Worm (Caenorhabditis elegans): ENCODE data around the gene sod-5.

sod-5 gene

DNA sequence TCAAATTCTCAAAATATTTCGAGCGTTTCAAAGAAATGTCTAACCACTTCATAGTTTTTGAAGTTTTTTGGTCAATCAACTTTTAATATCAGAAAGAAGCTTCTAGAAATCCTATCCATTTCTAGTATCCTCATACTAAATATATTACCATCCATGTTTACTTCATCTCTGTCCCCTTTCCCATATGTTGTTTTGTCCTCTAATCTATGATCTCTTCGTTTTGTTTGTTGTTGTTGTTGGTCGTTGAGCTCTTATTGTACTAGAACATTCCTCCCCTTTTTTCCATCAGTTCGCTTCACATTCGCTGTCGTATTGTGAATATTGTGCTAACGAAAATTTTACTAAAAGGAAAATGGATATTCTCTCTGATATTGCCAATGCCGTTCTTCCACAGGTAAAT is at the start of gene sod-5:
TSS of gene sod-5 (plus strand) at position 301 of the 400 bp plus-strand sequence.
- no peak for TF ChIP-seq F57C9.4 (tag; optimal IDR thresholded peaks at IDR 0.05)
- no peak for TF ChIP-seq madf-3 (GFP tag; IDR thresholded peaks at IDR 0.05)
- TF ChIP-seq bed-2 (GFP tag; IDR thresholded peaks at IDR 0.05): no peak
- no peak for TF ChIP-seq ets-4 (GFP tag; optimal IDR thresholded peaks at IDR 0.05)
- TF ChIP-seq nhr-179 (tag; optimal IDR thresholded peaks at IDR 0.05): no peak
- TF ChIP-seq nhr-80 (tag; optimal IDR thresholded peaks at IDR 0.05): no peak
- TF ChIP-seq snpc-1.3 (tag; optimal IDR thresholded peaks at IDR 0.05; ENCODE audit: insufficient read depth): no peak
- TF ChIP-seq ccch-3 (GFP tag; optimal IDR thresholded peaks at IDR 0.05): no peak
- no peak for TF ChIP-seq hlh-12 (tag; optimal IDR thresholded peaks at IDR 0.05)
- no peak for TF ChIP-seq F22D6.2 (tag; optimal IDR thresholded peaks at IDR 0.05)
- TF ChIP-seq F33H1.4 (GFP tag; IDR thresholded peaks at IDR 0.05): no peak
- TF ChIP-seq ceh-100 (GFP tag; IDR thresholded peaks at IDR 0.05): no peak
- no peak for TF ChIP-seq mcd-1 (GFP tag; IDR thresholded peaks at IDR 0.05)
- TF ChIP-seq lin-40 (tag; optimal IDR thresholded peaks at IDR 0.05): no peak
- TF ChIP-seq ama-1 (optimal IDR thresholded peaks at IDR 0.05): no peak
- no peak for TF ChIP-seq ama-1 (GFP tag; optimal IDR thresholded peaks at IDR 0.05)
- TF ChIP-seq nfya-1 (tag; optimal IDR thresholded peaks at IDR 0.05; ENCODE audit: borderline replicate concordance, insufficient read depth): no peak

DNA sequence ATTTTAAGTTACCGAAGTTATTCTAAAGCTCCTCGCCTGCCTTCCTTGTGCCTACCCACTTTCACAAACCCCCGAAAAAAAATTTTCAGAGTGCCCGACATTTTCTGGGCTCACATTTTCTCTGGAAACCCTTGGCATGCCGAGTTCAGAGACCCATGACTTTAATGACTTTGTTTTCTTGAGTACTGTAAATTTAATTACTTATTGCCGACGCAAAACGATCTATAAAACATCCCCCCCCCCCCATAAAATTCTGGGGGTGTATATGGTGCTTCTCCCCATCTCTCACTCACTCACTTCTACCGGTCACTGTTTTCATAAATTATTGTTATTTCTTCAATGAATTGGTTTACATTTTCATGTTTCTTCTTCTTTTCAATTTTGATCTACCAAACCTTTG is 49.5 kb upstream of the sod-5 start, which contains the start of gene try-9:
TSS of gene try-9 (plus strand) at position 301 of the 400 bp plus-strand sequence.
- TF ChIP-seq akir-1 (GFP tag; optimal IDR thresholded peaks at IDR 0.05): no peak
- no peak for TF ChIP-seq pbrm-1 (GFP tag; IDR thresholded peaks at IDR 0.05)
- TF ChIP-seq attf-3 (GFP tag; conservative IDR thresholded peaks at IDR 0.05): no peak
- no peak for TF ChIP-seq nfyb-1 (GFP tag; IDR thresholded peaks at IDR 0.05)
- no peak for TF ChIP-seq hlh-12 (tag; optimal IDR thresholded peaks at IDR 0.05)
- no peak for TF ChIP-seq nfya-2 (GFP tag; IDR thresholded peaks at IDR 0.05)
- TF ChIP-seq nhr-90 (tag; optimal IDR thresholded peaks at IDR 0.05): no peak
- TF ChIP-seq rpc-1 (optimal IDR thresholded peaks at IDR 0.05): no peak
- TF ChIP-seq rpc-1 (tag; optimal IDR thresholded peaks at IDR 0.05): no peak
- TF ChIP-seq hmg-1.2 (GFP tag; IDR thresholded peaks at IDR 0.05): no peak
- TF ChIP-seq ekl-4 (GFP tag; IDR thresholded peaks at IDR 0.05): no peak
- no peak for TF ChIP-seq B0261.1 (tag; optimal IDR thresholded peaks at IDR 0.05)
- TF ChIP-seq ceh-91 (GFP tag; IDR thresholded peaks at IDR 0.05): no peak

DNA sequence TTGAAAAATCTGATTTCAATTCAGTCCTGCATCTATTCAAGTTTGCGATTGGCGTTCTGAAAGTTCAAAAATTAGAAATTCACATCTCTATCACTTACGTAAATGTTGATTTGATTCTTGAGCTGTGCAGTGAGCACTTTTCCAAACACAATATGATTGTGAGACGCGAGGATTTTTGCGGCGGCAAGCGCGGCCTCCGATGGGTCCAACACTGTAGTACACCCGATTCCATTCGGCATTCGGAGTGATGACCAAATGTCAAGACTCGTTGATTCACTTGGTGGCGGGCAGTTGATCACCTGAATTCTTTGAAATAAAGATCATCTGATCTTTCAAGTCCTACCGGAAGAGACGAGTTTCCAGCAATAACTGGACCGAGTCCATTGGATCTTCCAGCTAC is 47.7 kb upstream of the sod-5 start:
- no peak for TF ChIP-seq pha-4 (tag; optimal IDR thresholded peaks at IDR 0.05)
- TF ChIP-seq cebp-1 (GFP tag; IDR thresholded peaks at IDR 0.05): no peak
- no peak for TF ChIP-seq cebp-1 (tag; optimal IDR thresholded peaks at IDR 0.05)
- TF ChIP-seq rcor-1 (GFP tag; IDR thresholded peaks at IDR 0.05): no peak
- no peak for TF ChIP-seq athp-1 (tag; optimal IDR thresholded peaks at IDR 0.05)
- TF ChIP-seq ccch-3 (GFP tag; optimal IDR thresholded peaks at IDR 0.05): no peak
- no peak for TF ChIP-seq Y56A3A.18 (GFP tag; IDR thresholded peaks at IDR 0.05)
- TF ChIP-seq ceh-79 (tag; optimal IDR thresholded peaks at IDR 0.05): no peak
- TF ChIP-seq lin-35 (GFP tag; optimal IDR thresholded peaks at IDR 0.05): no peak
- no peak for TF ChIP-seq gei-17 (GFP tag; optimal IDR thresholded peaks at IDR 0.05)
- no peak for TF ChIP-seq mcd-1 (GFP tag; IDR thresholded peaks at IDR 0.05)
- no peak for TF ChIP-seq madf-6 (GFP tag; IDR thresholded peaks at IDR 0.05)
- TF ChIP-seq nhr-120 (GFP tag; IDR thresholded peaks at IDR 0.05): no peak
- TF ChIP-seq snpc-4 (GFP tag; optimal IDR thresholded peaks at IDR 0.05): no peak
- no peak for TF ChIP-seq snpc-4 (tag; optimal IDR thresholded peaks at IDR 0.05)
- no peak for TF ChIP-seq bed-2 (GFP tag; IDR thresholded peaks at IDR 0.05)
- TF ChIP-seq Y95B8A.8 (GFP tag; IDR thresholded peaks at IDR 0.05): no peak
- no peak for TF ChIP-seq snpc-1.1 (tag; optimal IDR thresholded peaks at IDR 0.05; ENCODE audit: insufficient read depth)
- TF ChIP-seq ceh-27 (GFP tag; optimal IDR thresholded peaks at IDR 0.05): no peak
- no peak for TF ChIP-seq lsl-1 (GFP tag; optimal IDR thresholded peaks at IDR 0.05)
- TF ChIP-seq let-607 (tag; optimal IDR thresholded peaks at IDR 0.05): no peak
- TF ChIP-seq lin-40 (tag; optimal IDR thresholded peaks at IDR 0.05): no peak
